Fruit fly (Drosophila melanogaster): ENCODE data around the gene LanA.
A peak's percentile ranks its signal among the peaks of the same experiment; 100 is the strongest.

Gene LanA

DNA sequence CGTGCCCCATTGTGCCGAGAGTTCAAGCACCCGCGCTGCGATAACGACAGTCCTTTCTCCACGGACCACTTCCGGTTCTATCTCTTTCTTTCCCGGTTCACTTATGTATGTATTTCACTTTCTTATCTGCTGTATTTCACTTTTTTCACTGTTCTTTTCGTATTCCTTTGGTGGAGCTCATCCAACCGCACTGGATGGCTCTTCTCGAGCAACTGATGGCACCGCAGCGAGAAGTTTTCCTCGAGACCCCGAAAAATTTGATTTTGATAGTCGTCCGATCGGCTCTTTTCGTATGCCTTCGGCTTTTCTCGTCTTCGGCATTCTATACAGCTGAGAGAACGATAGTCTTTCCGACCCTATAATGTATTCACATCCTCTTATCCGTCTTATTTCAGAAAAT is at the start of gene LanA:
Gene LanA (minus strand): TSS at position 217 of the 400 bp plus-strand sequence.
- TF ChIP-seq CG8478 (optimal IDR thresholded peaks at IDR 0.05) (no peak), CTCF (optimal IDR thresholded peaks at IDR 0.05) (peak in 1 of 2 experiments; percentile 11)

DNA sequence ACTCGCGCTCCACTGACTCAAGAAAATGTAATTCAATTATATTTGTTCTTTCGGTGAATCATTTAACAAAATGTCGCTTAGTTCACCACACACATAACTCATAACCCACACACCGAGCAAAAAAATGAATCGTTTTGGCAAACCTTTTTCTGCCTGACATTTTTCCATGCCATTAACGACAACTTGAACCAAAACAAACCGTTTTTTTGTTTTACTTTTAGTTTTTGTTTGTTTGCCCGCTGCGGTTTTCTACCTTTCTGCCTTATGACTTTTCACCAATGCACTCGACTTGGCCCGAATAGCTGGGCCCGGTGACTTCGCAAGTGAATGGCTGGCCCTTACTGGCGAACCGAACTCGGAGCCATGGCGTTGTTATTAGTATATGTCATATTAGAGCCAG is 49.7 kb upstream of the LanA start:
- TF ChIP-seq CG8478 (optimal IDR thresholded peaks at IDR 0.05): no peak
- no peak for TF ChIP-seq CTCF (optimal IDR thresholded peaks at IDR 0.05)

- no peak for TF ChIP-seq CTCF (optimal IDR thresholded peaks at IDR 0.05)
- TF ChIP-seq CG8478 (optimal IDR thresholded peaks at IDR 0.05): no peak
Observed at dm6 chr3L:6266321-6266720, 48.5 kb upstream of the LanA start.

DNA sequence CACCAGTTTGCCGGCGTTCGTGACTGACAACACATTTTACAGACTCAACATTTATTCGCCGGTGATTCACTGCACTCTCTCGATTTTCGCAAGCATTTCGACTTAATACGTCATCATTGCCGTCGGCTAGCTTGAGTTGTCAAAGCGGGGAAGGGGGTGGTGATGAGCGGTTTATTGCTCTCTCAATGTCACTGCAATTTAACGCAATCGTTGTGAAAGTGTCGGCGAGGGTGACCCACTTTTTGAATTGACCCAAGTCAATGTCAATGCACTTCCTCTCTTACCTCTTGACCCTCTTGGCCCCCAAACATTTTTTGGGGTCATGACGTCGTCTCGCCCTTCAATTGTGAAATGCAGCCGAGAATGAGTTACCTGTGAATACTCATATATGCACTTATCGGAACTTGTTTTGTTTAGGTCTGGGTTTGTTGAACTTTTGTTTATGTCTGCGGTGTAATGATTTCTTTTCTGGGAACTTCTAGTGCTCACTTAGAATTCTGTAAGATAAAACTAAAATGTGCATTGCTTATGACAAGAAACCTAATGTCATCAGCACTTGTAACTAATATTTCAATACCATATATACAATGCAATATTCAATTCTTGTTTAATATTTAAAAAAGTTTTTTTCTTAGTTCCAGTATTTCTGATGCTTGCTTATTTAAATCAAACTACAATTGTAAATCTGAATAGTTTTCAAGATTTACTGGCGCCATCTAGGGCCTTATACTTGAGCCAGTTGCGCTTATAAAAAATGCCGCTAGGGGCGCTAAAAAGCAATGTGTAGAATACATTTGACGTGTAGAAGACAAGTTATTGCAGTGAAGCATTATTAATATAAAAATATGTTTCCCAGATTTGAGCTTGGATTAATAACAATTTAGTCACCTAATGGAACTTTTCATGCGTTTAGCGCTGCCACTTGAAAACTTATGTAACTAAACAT is 46.3 kb upstream of the LanA start:
- TF ChIP-seq CG8478 (optimal IDR thresholded peaks at IDR 0.05): no peak
- peak; percentile 80 to 95 for TF ChIP-seq CTCF (optimal IDR thresholded peaks at IDR 0.05)

DNA sequence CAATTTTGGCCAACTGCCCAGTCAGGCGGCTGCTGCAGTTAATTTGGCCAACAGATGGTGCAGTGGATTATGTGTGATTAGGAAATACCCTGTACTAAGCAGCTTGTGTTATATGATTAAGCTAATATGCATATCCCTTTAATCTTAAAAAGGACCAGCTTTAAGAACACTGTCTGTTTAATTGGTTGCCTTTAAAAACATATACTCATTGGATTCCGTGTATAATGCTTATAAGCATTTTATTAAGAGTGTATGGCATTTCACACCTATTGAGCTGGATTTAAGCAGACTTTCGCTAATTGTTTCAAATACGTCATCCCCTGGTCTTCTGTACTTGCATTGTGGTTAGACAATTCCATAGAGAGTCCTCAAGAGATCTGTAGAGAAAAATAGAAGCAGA is 45.6 kb upstream of the LanA start:
- TF ChIP-seq CTCF (optimal IDR thresholded peaks at IDR 0.05) (no peak), CG8478 (optimal IDR thresholded peaks at IDR 0.05) (no peak)

DNA sequence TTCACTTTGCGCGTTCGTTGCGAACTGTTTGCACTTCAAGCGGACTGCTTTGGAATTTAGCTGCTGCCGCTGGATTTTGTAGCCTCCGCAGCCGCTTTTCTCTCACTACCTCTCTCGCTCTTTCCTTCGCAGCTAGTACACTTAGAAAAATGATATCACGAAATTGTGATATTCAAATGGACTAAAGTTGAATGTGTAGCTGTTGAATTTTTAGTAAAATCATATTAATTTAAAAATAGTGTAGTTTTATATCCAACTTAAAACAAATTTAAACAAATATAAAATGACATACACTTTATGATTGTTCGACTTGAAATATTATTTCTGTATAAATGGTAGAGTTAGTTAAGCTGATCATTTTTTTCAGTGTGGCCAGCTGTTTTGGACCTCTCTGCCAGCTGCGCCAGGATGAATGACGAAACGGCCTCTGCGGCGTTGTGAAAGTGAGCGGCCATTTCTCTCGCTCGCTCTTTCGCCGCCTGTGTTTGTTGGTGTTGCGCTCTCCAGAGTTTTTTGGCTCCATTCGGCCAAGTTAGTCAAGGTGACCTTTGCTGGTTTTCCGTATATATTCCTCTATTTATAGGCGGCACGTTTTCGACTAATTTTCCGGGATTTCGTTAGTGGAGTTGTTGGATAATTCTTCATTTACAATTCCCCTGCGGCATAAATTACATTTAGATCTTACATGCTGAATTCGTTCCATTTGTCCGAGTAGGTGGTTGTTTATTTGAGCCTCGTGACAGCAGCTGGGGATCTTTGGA is 45.0 kb upstream of the LanA start, which contains the start of gene Ldh:
Gene Ldh (minus strand): TSS at position 51 of the 761 bp plus-strand sequence.
- TF ChIP-seq CG8478 (optimal IDR thresholded peaks at IDR 0.05) (no peak), CTCF (optimal IDR thresholded peaks at IDR 0.05) (no peak)

dm6 chr3L:6262076-6262504 is 44.3 kb upstream of the LanA start:
- TF ChIP-seq CTCF (optimal IDR thresholded peaks at IDR 0.05) (no peak), CG8478 (optimal IDR thresholded peaks at IDR 0.05) (no peak)

dm6 chr3L:6261230-6261629 is 43.4 kb upstream of the LanA start:
- TF ChIP-seq CTCF (optimal IDR thresholded peaks at IDR 0.05): no peak
- TF ChIP-seq CG8478 (optimal IDR thresholded peaks at IDR 0.05): no peak

DNA sequence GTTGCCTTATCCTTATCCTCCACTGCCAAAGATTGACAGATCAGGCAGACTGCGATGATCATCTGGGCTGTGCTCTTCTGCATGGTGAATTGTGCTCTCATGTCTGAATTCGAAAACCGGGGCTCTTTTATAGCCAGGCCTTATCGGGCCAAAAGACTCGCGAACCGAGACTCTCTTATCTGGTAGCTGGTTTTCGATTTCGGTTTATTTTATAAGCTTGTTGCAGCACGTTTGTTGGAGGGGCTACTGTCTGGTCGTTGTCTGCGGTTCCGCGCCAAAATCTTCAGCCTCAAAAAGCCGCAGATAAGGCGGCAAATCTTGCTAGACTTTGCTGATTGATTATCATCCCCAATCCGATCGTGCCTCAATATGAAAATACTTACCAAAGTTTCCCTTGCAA is 40.8 kb upstream of the LanA start, which contains the start of gene CG10163:
Gene CG10163 (minus strand): TSS at position 101 of the 400 bp plus-strand sequence.
- TF ChIP-seq CTCF (optimal IDR thresholded peaks at IDR 0.05) (no peak), CG8478 (optimal IDR thresholded peaks at IDR 0.05) (no peak)

DNA sequence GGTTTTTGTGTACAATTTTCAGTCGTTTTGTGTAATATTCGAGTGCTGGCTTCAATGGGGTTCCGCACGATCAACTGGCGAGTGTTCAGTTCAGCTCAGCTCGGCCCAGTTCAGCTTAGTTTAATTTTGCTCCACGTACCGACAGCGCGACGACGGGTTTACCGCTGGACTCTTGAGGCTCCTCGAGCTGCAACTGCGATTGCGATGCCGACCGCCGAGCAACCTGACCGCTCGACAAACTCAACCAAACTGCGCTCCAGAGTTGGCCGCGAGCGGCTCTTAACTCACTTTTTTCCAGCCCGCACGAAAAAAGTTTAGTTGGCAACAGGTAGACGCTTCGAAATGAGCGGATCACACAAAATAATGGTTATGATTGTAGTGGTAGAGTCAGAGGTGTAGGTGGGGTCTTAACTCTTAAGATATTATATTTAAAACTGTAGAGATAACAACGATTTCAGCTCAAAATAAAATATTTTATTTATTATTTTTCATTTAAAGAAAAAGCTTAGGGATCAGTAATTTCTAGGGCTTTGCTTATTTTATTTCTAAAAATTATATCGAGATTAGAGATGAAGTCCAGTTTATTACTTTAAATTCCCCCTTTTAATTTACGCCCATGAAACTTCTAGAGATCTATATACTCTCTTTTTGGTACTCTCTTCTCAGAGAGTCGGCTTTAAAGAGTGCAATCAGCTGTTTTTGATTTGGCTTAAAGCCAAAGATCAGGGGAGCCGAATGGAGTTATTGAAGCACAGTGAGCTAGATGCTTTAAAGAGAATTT is 38.8 kb upstream of the LanA start, which contains the start of gene Best2:
Gene Best2 (minus strand): TSS at position 258 of the 781 bp plus-strand sequence.
- TF ChIP-seq CTCF (optimal IDR thresholded peaks at IDR 0.05) (no peak), CG8478 (optimal IDR thresholded peaks at IDR 0.05) (no peak)

DNA sequence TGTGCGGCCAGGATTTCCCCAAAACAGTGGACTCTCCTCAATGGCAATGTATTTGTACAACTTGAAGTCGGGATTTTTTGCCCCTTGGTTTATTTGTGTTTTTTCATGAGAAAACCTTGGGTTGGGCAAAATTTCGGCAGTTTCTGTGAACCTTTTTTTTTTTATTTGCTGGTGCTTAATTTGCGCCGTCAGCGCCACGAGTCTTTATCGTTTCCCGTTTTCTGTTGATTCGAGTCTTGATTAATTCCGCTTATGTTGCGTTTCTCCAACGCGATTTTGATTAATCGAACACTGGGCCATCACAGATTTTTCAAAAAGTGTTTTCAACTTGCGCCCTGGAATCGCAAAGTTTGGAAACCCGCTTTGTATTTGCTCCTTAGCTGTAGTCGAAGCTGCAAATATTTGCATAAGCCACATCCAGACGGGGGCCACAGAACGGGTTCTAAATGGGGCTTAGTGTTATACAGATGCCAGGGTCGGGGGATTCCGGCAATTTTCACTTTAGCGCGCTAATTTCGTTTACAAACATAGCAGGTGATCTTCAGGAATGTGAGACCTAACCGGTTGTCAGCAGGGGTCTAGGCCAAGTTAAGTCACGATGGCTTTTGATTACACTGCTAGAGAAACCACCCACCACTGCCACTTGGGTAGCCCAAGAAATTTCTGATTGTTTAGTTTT is 36.7 kb upstream of the LanA start:
- no peak for TF ChIP-seq CG8478 (optimal IDR thresholded peaks at IDR 0.05)
- TF ChIP-seq CTCF (optimal IDR thresholded peaks at IDR 0.05): no peak

DNA sequence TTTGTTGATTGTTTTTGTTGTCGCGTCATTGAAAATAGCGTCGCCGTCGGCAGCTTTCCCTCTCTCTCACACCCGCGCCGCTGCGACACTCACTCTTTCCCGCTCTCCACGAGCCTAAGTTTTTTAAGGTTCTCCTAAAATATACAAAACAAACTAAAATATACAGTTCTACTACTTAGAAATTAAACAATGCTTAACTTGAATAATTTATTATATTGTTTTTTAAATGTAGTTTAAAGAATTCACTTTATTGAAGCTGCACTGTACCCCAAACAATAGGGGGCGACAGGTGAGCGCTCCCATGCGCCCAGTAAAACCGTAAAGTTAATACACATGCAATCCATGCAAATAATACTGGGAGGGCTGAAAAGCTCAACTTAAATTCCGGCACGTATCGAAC is 35.9 kb upstream of the LanA start:
- no peak for TF ChIP-seq CTCF (optimal IDR thresholded peaks at IDR 0.05)
- no peak for TF ChIP-seq CG8478 (optimal IDR thresholded peaks at IDR 0.05)

DNA sequence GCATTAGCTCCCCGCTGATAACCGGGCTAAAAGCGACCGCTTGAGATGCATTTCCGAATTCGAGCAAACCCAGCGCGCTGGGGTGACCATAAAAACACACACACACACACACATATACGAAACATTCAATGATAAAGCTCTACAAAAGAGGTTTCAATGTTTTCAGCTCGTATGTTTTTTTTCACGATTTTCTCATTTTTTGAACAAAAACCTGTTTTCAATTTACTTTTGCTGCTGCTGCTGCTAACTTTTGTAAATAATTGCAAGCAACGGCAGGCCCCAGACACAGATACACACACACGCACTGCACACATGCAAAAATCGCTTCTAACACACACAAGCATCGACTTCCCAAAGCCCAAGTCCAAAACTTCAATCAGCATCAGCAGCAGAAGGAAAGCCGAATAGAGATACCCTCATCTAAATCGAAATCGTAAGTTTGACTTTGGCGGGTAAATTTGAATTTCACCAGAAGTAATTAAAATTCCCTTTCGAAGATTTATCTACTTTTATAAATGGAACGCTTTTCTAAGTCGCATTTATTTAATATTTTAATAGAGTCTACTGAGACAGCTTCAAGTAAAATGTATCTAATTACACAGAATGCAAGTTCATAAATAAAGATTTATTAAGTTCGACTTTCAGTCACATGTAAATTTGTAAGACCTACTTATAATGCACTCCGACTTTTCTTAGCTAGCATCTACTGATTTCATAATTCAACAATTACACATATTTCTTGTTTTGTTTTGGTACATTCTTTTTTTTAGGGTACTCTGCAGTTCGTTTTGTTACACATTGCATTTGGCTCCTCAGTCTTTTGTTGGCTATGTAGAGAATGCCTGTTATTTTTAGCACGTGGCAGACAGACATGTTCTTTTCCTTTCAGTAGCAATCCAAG is 31.6 kb upstream of the LanA start:
- TF ChIP-seq CTCF (optimal IDR thresholded peaks at IDR 0.05) (no peak), CG8478 (optimal IDR thresholded peaks at IDR 0.05) (no peak)
